Worm (Caenorhabditis elegans): ENCODE data around the gene F59B1.8.
"Not testable (repeated sequence)": the region's sequence is repeated elsewhere in the genome, so short reads cannot be mapped to it uniquely, and the experiment has no call there.

- TF ChIP-seq mdl-1 (tag; optimal IDR thresholded peaks at IDR 0.05); nhr-12 (tag; optimal IDR thresholded peaks at IDR 0.05); nhr-11 (tag; optimal IDR thresholded peaks at IDR 0.05); fos-1 (tag; optimal IDR thresholded peaks at IDR 0.05); dpl-1 (GFP tag; optimal IDR thresholded peaks at IDR 0.05); ama-1 (optimal IDR thresholded peaks at IDR 0.05): not testable (repeated sequence)
These were observed 23.4 kb downstream of the F59B1.8 start, which contains the start of gene srx-93 for ce11 chrV:3620608-3621007.

Measured in whole organism, L1 larva.